Fruit fly (Drosophila melanogaster): ENCODE results near the gene CG2246.
A peak's percentile ranks its signal among the peaks of the same experiment; 100 is the strongest.

The CG2246 gene

DNA sequence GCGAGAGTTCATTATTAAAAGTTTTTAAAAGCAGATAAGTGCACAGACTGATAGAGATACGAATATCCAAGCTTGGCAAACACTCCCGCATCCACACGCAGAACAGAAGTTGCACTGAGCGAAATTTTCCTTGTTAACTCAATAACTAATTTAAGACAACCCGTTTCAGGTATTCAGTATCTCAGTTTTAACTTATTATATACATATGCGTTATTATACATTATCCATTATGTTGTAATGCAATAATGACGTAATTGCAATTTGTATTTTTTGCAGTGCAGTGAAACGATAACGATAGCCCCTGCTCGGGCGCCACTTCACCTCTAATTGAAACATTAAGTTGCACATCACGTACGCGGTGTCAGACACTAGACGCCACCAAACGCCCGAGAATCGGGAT is 42.0 kb upstream of the CG2246 start (continued):
- TF ChIP-seq Trl (optimal IDR thresholded peaks at IDR 0.05) (no peak), Trl (GFP tag; optimal IDR thresholded peaks at IDR 0.05) (no peak), zen (tag; optimal IDR thresholded peaks at IDR 0.05) (peak; percentile 11), CG6175 (GFP tag; IDR thresholded peaks at IDR 0.05) (no peak), Ssrp (tag; optimal IDR thresholded peaks at IDR 0.05) (no peak), Doc3 (GFP tag; IDR thresholded peaks at IDR 0.05; ENCODE audit: partially characterized antibody) (no peak), Fer1 (GFP tag; optimal IDR thresholded peaks at IDR 0.05) (no peak), stwl (tag; optimal IDR thresholded peaks at IDR 0.05) (no peak), yki (optimal IDR thresholded peaks at IDR 0.05) (no peak), sqz (GFP tag; optimal IDR thresholded peaks at IDR 0.05) (no peak), CG1603 (tag; optimal IDR thresholded peaks at IDR 0.05) (peak; percentile 69), unpg (GFP tag; optimal IDR thresholded peaks at IDR 0.05) (peak; percentile 42), CG7271 (tag; optimal IDR thresholded peaks at IDR 0.05) (no peak), Blimp-1 (GFP tag; optimal IDR thresholded peaks at IDR 0.05) (peak; percentile 32), lmd (GFP tag; IDR thresholded peaks at IDR 0.05) (no peak), CG1832 (GFP tag; optimal IDR thresholded peaks at IDR 0.05) (no peak), croc (GFP tag; conservative IDR thresholded peaks at IDR 0.05) (0 out of 3 replicates have a peak, but pooled peaks have one; percentile 16), CG13894 (tag; optimal IDR thresholded peaks at IDR 0.05) (no peak), HHEX (GFP tag; optimal IDR thresholded peaks at IDR 0.05) (no peak), Nf-YB (GFP tag; optimal IDR thresholded peaks at IDR 0.05) (no peak), abd-A (tag; optimal IDR thresholded peaks at IDR 0.05) (no peak), CG31441 (GFP tag; IDR thresholded peaks at IDR 0.05) (no peak; the same call in 1 of the 2 replicates), CG8290 (GFP tag; optimal IDR thresholded peaks at IDR 0.05) (no peak), CG8290 (tag; optimal IDR thresholded peaks at IDR 0.05) (no peak), CG2116 (GFP tag; optimal IDR thresholded peaks at IDR 0.05) (no peak), CG5245 (GFP tag; optimal IDR thresholded peaks at IDR 0.05) (peak; percentile 3), CG15601 (tag; optimal IDR thresholded peaks at IDR 0.05) (no peak), Rfx (GFP tag; IDR thresholded peaks at IDR 0.05) (peak; percentile 45; the same call in 1 of the 2 replicates), Oli (tag; optimal IDR thresholded peaks at IDR 0.05) (peak; percentile 10), CG17612 (GFP tag; IDR thresholded peaks at IDR 0.05) (0 out of 2 replicates have a peak, but pooled peaks have one; percentile 8), pho (GFP tag; optimal IDR thresholded peaks at IDR 0.05) (no peak), Tbp (GFP tag; optimal IDR thresholded peaks at IDR 0.05) (no peak), Xrp1 (GFP tag; IDR thresholded peaks at IDR 0.05) (no peak; the same call in 1 of the 2 replicates), CG12299 (tag; optimal IDR thresholded peaks at IDR 0.05) (no peak), grn (GFP tag; optimal IDR thresholded peaks at IDR 0.05) (no peak), CG2889 (GFP tag; IDR thresholded peaks at IDR 0.05) (0 out of 3 replicates have a peak, but pooled peaks have one; percentile 19), scrt (GFP tag; optimal IDR thresholded peaks at IDR 0.05) (no peak), Dad (GFP tag; optimal IDR thresholded peaks at IDR 0.05) (no peak), schlank (tag; optimal IDR thresholded peaks at IDR 0.05) (no peak), phol (tag; optimal IDR thresholded peaks at IDR 0.05) (no peak), odd (GFP tag; optimal IDR thresholded peaks at IDR 0.05) (no peak), NfI (GFP tag; optimal IDR thresholded peaks at IDR 0.05) (no peak), CG13424 (tag; optimal IDR thresholded peaks at IDR 0.05) (peak; percentile 10), CG18262 (tag; optimal IDR thresholded peaks at IDR 0.05) (no peak), p53 (GFP tag; optimal IDR thresholded peaks at IDR 0.05) (no peak), sens-2 (GFP tag; IDR thresholded peaks at IDR 0.05) (no peak), Fer3 (tag; optimal IDR thresholded peaks at IDR 0.05) (peak; percentile 6), salm (tag; optimal IDR thresholded peaks at IDR 0.05) (no peak), crp (GFP tag; optimal IDR thresholded peaks at IDR 0.05) (no peak), CG11695 (GFP tag; IDR thresholded peaks at IDR 0.05) (0 out of 3 replicates have a peak, but pooled peaks have one; percentile 29), CG6854 (GFP tag; optimal IDR thresholded peaks at IDR 0.05) (no peak)

Measured in whole organism, embryonic.